Worm (Caenorhabditis elegans) whole organism, young adult: Measurements from ENCODE around the gene let-756.
A peak's percentile ranks its signal among the peaks of the same experiment; 100 is the strongest.

Experiments
- B0035.1 ChIP-seq: sonication (generic microtip); optimal IDR thresholded peaks from 2 replicates; lab custom pipeline; 2016; ENCODE audit warnings: missing genetic modification characterization, mild to moderate bottlenecking, missing compliant biosample characterization, missing genotype, missing genetic modification reagents
- B0336.3 ChIP-seq: fragments of 200-800 bp; sonication (Bioruptor generic); IDR thresholded peaks from 2 replicates; pipeline ENCODE4 v1.3.6; 2022; ENCODE audit warnings: missing genetic modification characterization, missing compliant biosample characterization
- F22D6.2 ChIP-seq: sonication (generic microtip); optimal IDR thresholded peaks from 2 replicates; lab custom pipeline; 2016; ENCODE audit warnings: mild to moderate bottlenecking, missing genetic modification characterization, missing compliant biosample characterization
- K12H6.12 ChIP-seq: fragments of 200-800 bp; sonication (Bioruptor generic); optimal IDR thresholded peaks from 2 replicates; lab custom pipeline; 2018; ENCODE audit warnings: mild to moderate bottlenecking, missing genetic modification characterization, missing compliant biosample characterization
- T26A5.8 ChIP-seq: sonication (generic microtip); optimal IDR thresholded peaks from 2 replicates; lab custom pipeline; 2016; ENCODE audit warnings: missing genetic modification characterization, missing compliant biosample characterization
- Y53F4B.3 ChIP-seq: fragments of 200-800 bp; sonication (Bioruptor generic); IDR thresholded peaks from 2 replicates; pipeline ENCODE4 v1.3.6; 2022; ENCODE audit warnings: missing genetic modification reagents, missing genetic modification characterization, missing compliant biosample characterization
- Y53G8AR.9 ChIP-seq: fragments of 200-800 bp; sonication (Bioruptor generic); conservative IDR thresholded peaks from 2 replicates; pipeline ENCODE4 v1.3.6; 2022; ENCODE audit warnings: missing genetic modification reagents, missing genetic modification characterization, missing compliant biosample characterization
- Y56A3A.18 ChIP-seq: fragments of 200-800 bp; sonication (Bioruptor generic); IDR thresholded peaks from 2 replicates; pipeline ENCODE4 v1.3.6; 2022; ENCODE audit warnings: missing genetic modification reagents, missing genetic modification characterization, missing compliant biosample characterization
- Y95B8A.8 ChIP-seq: fragments of 200-800 bp; sonication (Bioruptor generic); IDR thresholded peaks from 2 replicates; pipeline ENCODE4 v1.3.6; 2022; ENCODE audit warnings: missing genetic modification reagents, missing genetic modification characterization, missing compliant biosample characterization
- atf-7 ChIP-seq: sonication (generic microtip); optimal IDR thresholded peaks from 2 replicates; lab custom pipeline; 2017; ENCODE audit warnings: mild to moderate bottlenecking, missing genetic modification characterization, missing compliant biosample characterization
- athp-1 ChIP-seq: sonication (generic microtip); optimal IDR thresholded peaks from 2 replicates; lab custom pipeline; 2017; ENCODE audit warnings: mild to moderate bottlenecking, missing genetic modification characterization, missing compliant biosample characterization
- cebp-2 ChIP-seq: fragments of 200-800 bp; sonication (Bioruptor generic); IDR thresholded peaks from 2 replicates; pipeline ENCODE4 v1.3.6; 2022; ENCODE audit warnings: missing genetic modification characterization, missing compliant biosample characterization
- ceh-27 ChIP-seq: fragments of 200-800 bp; sonication (Bioruptor generic); optimal IDR thresholded peaks from 2 replicates; lab custom pipeline; 2018; ENCODE audit warnings: mild to moderate bottlenecking, missing genetic modification characterization, moderate library complexity, missing compliant biosample characterization
- ceh-58 ChIP-seq: fragments of 200-800 bp; sonication (Bioruptor generic); IDR thresholded peaks from 2 replicates; pipeline ENCODE4 v1.3.6; 2022; ENCODE audit warnings: missing genetic modification characterization, missing compliant biosample characterization
- chd-7 ChIP-seq: sonication (generic microtip); optimal IDR thresholded peaks from 2 replicates; lab custom pipeline; 2016; ENCODE audit warnings: mild to moderate bottlenecking, missing genetic modification characterization, moderate library complexity, missing compliant biosample characterization
- egl-44 ChIP-seq: fragments of 200-800 bp; sonication (Bioruptor generic); IDR thresholded peaks from 2 replicates; pipeline ENCODE4 v1.3.6; 2022; ENCODE audit warnings: missing genetic modification reagents, missing genetic modification characterization, missing compliant biosample characterization
- egrh-3 ChIP-seq: fragments of 200-800 bp; sonication (Bioruptor generic); IDR thresholded peaks from 2 replicates; pipeline ENCODE4 v1.3.6; 2022; ENCODE audit warnings: missing genetic modification reagents, missing genetic modification characterization, missing compliant biosample characterization
- ekl-4 ChIP-seq: fragments of 200-800 bp; sonication (Bioruptor generic); IDR thresholded peaks from 2 replicates; pipeline ENCODE4 v1.3.6; 2022; ENCODE audit warnings: missing genetic modification reagents, missing genetic modification characterization, missing compliant biosample characterization
- ets-4 ChIP-seq: fragments of 200-800 bp; sonication (Bioruptor generic); optimal IDR thresholded peaks from 2 replicates; lab custom pipeline; 2018; ENCODE audit warnings: mild to moderate bottlenecking, missing genetic modification characterization, missing compliant biosample characterization
- fkh-3 ChIP-seq: sonication (generic microtip); optimal IDR thresholded peaks from 2 replicates; lab custom pipeline; 2016; ENCODE audit warnings: mild to moderate bottlenecking, missing genetic modification characterization, missing compliant biosample characterization
- him-1 ChIP-seq: sonication (generic microtip); optimal IDR thresholded peaks from 2 replicates; lab custom pipeline; 2016; ENCODE audit warnings: missing genotype, missing genetic modification reagents, missing genetic modification characterization, missing compliant biosample characterization
- hlh-26 ChIP-seq: fragments of 200-800 bp; sonication (Bioruptor generic); conservative IDR thresholded peaks from 2 replicates; pipeline ENCODE4 v1.3.6; 2022; ENCODE audit warnings: missing genetic modification reagents, missing genetic modification characterization, missing compliant biosample characterization
- hmg-20 ChIP-seq: fragments of 200-800 bp; sonication (Bioruptor generic); IDR thresholded peaks from 2 replicates; pipeline ENCODE4 v1.3.6; 2022; ENCODE audit warnings: missing genetic modification reagents, missing genetic modification characterization, missing compliant biosample characterization
- let-607 ChIP-seq, 2 experiments: fragments of 200-800 bp in 1 of 2; sonication (Bioruptor generic) in 1 of 2; sonication (generic microtip) in 1 of 2; optimal IDR thresholded peaks; 2 replicates each; lab custom pipeline; 2016 to 2018; ENCODE audit warnings: mild to moderate bottlenecking in 2 of 2, missing compliant biosample characterization in 2 of 2, missing genetic modification characterization in 2 of 2, moderate library complexity in 2 of 2, missing genotype in 1 of 2
- lin-26 ChIP-seq: fragments of 200-800 bp; sonication (Bioruptor generic); IDR thresholded peaks from 2 replicates; pipeline ENCODE4 v1.3.6; 2022; ENCODE audit warnings: missing genetic modification reagents, missing genetic modification characterization, missing compliant biosample characterization
- lin-40 ChIP-seq: sonication (generic microtip); optimal IDR thresholded peaks from 2 replicates; lab custom pipeline; 2016; ENCODE audit warnings: missing genetic modification characterization, mild to moderate bottlenecking, missing compliant biosample characterization, missing genotype, missing genetic modification reagents
- lsy-27 ChIP-seq: sonication (generic microtip); optimal IDR thresholded peaks from 2 replicates; lab custom pipeline; 2017; ENCODE audit warnings: missing genetic modification characterization, mild to moderate bottlenecking, missing compliant biosample characterization, antibody characterized with exemption, missing genotype, borderline replicate concordance; ENCODE audit not compliant: insufficient read depth
- madf-10 ChIP-seq: sonication (generic microtip); optimal IDR thresholded peaks from 2 replicates; lab custom pipeline; 2016; ENCODE audit warnings: mild to moderate bottlenecking, missing genetic modification characterization, missing compliant biosample characterization
- madf-3 ChIP-seq: fragments of 200-800 bp; sonication (Bioruptor generic); IDR thresholded peaks from 2 replicates; pipeline ENCODE4 v1.3.6; 2022; ENCODE audit warnings: missing genetic modification reagents, missing genetic modification characterization, missing compliant biosample characterization
- mel-28 ChIP-seq: sonication (generic microtip); optimal IDR thresholded peaks from 2 replicates; lab custom pipeline; 2016; ENCODE audit warnings: borderline replicate concordance, mild to moderate bottlenecking, missing genetic modification characterization, missing compliant biosample characterization
- mes-4 ChIP-seq: sonication (generic microtip); optimal IDR thresholded peaks from 2 replicates; lab custom pipeline; 2016; ENCODE audit warnings: missing genotype, missing genetic modification characterization, missing compliant biosample characterization
- nfyb-1 ChIP-seq: fragments of 200-800 bp; sonication (Bioruptor generic); IDR thresholded peaks from 2 replicates; pipeline ENCODE4 v1.3.6; 2022; ENCODE audit warnings: missing genetic modification reagents, missing genetic modification characterization, missing compliant biosample characterization
- nhr-120 ChIP-seq: fragments of 200-800 bp; sonication (Bioruptor generic); IDR thresholded peaks from 2 replicates; pipeline ENCODE4 v1.3.6; 2022; ENCODE audit warnings: missing genetic modification characterization, missing compliant biosample characterization
- nhr-179 ChIP-seq: sonication (generic microtip); optimal IDR thresholded peaks from 2 replicates; lab custom pipeline; 2016; ENCODE audit warnings: mild to moderate bottlenecking, missing genetic modification characterization, missing compliant biosample characterization
- nhr-80 ChIP-seq: sonication (generic microtip); optimal IDR thresholded peaks from 2 replicates; lab custom pipeline; 2016; ENCODE audit warnings: missing genetic modification characterization, missing compliant biosample characterization
- nhr-90 ChIP-seq: sonication (generic microtip); optimal IDR thresholded peaks from 2 replicates; lab custom pipeline; 2016; ENCODE audit warnings: missing genotype, mild to moderate bottlenecking, missing genetic modification characterization, missing compliant biosample characterization
- pbrm-1 ChIP-seq: fragments of 200-800 bp; sonication (Bioruptor generic); IDR thresholded peaks from 2 replicates; pipeline ENCODE4 v1.3.6; 2022; ENCODE audit warnings: missing genetic modification reagents, missing genetic modification characterization, missing compliant biosample characterization
- repo-1 ChIP-seq: sonication (generic microtip); optimal IDR thresholded peaks from 2 replicates; lab custom pipeline; 2017; ENCODE audit warnings: mild to moderate bottlenecking, missing genetic modification characterization, missing compliant biosample characterization
- sdz-38 ChIP-seq: sonication (generic microtip); optimal IDR thresholded peaks from 2 replicates; lab custom pipeline; 2016; ENCODE audit warnings: missing genotype, missing genetic modification characterization, missing compliant biosample characterization
- sea-2 ChIP-seq: fragments of 200-800 bp; sonication (Bioruptor generic); IDR thresholded peaks from 2 replicates; pipeline ENCODE4 v1.3.6; 2022; ENCODE audit warnings: missing genetic modification characterization, missing compliant biosample characterization
- tlf-1 ChIP-seq: fragments of 200-800 bp; sonication (Bioruptor generic); optimal IDR thresholded peaks from 2 replicates; lab custom pipeline; 2018; ENCODE audit warnings: mild to moderate bottlenecking, missing genetic modification characterization, missing compliant biosample characterization
- xnd-1 ChIP-seq: sonication (generic microtip); optimal IDR thresholded peaks from 2 replicates; lab custom pipeline; 2016; ENCODE audit warnings: missing genotype, missing genetic modification reagents, missing genetic modification characterization, missing compliant biosample characterization
- zim-3 ChIP-seq: sonication (generic microtip); optimal IDR thresholded peaks from 2 replicates; lab custom pipeline; 2017; ENCODE audit warnings: mild to moderate bottlenecking, missing genetic modification characterization, moderate library complexity, missing compliant biosample characterization
- ztf-3 ChIP-seq: fragments of 200-800 bp; sonication (Bioruptor generic); optimal IDR thresholded peaks from 2 replicates; lab custom pipeline; 2018; ENCODE audit warnings: mild to moderate bottlenecking, missing genetic modification characterization, missing compliant biosample characterization
- ztf-6 ChIP-seq: fragments of 200-800 bp; sonication (Bioruptor generic); IDR thresholded peaks from 2 replicates; pipeline ENCODE4 v1.3.6; 2022; ENCODE audit warnings: missing genetic modification reagents, missing genetic modification characterization, missing compliant biosample characterization

The let-756 gene

DNA sequence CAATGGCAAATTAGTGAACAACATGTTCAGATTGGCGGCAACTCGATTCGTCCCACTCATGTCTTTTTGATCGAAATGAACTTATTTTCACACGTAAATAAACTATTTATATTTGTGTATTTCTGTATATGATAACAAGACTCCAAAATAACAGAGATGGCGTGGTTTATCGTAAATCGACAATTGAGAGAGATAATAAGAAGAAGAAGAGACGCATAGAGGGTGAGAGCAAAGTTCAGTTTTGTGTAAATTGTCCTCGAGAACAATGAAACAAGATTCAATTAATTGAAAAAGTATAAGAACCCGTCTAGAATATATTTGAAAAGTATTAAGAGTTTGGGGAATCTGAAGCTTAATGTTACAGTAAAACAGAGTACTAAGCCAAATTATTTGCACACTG is 4.5 kb downstream of the let-756 start:
- TF ChIP-seq K12H6.12 (no peak), mel-28 (tag; lab: Kevin White, UChicago) (no peak), egrh-3 (GFP tag; lab: Robert Waterston, UW) (no peak), ekl-4 (no peak), ets-4 (GFP tag; lab: Kevin White, UChicago) (no peak), nhr-80 (tag; lab: Kevin White, UChicago) (peak; percentile 3)

DNA sequence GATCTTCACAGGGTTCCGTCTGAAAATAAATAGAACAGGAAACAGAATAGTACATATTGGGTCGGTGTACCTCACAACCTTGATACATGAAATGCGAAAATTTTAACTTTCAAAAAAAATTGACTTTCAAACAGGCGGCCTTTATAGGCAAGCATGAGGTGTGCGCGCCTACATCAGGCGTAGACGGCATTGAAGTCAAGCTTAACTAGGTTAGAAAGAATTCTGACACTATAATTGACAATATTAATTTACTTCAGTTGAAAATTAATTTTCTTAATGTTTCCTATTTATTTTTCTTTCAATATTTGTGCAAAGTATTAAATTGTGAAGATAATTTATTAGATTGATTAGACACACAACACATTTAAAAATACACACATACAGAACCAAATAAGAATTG is 5.0 kb downstream of the let-756 start, which contains the start of gene C05D11.5:
C05D11.5 (minus strand) TSS at position 101 of the 400 bp plus-strand sequence.
- no peak for TF ChIP-seq madf-10 (tag; lab: Kevin White, UChicago)
- TF ChIP-seq K12H6.12: no peak
- TF ChIP-seq egrh-3 (GFP tag; lab: Robert Waterston, UW): no peak
- no peak for TF ChIP-seq zim-3
- TF ChIP-seq F22D6.2: no peak
- TF ChIP-seq sea-2 (GFP tag; lab: Robert Waterston, UW): no peak
- no peak for TF ChIP-seq mes-4
- TF ChIP-seq Y56A3A.18 (GFP tag; lab: Robert Waterston, UW): no peak
- TF ChIP-seq hmg-20 (GFP tag; lab: Robert Waterston, UW): no peak
- no peak for TF ChIP-seq chd-7 (tag; lab: Kevin White, UChicago)
- no peak for TF ChIP-seq ztf-6
- TF ChIP-seq ceh-58 (GFP tag; lab: Robert Waterston, UW): no peak
- no peak for TF ChIP-seq atf-7 (tag; lab: Kevin White, UChicago)
- TF ChIP-seq Y95B8A.8 (GFP tag; lab: Robert Waterston, UW): no peak
- TF ChIP-seq T26A5.8: no peak

DNA sequence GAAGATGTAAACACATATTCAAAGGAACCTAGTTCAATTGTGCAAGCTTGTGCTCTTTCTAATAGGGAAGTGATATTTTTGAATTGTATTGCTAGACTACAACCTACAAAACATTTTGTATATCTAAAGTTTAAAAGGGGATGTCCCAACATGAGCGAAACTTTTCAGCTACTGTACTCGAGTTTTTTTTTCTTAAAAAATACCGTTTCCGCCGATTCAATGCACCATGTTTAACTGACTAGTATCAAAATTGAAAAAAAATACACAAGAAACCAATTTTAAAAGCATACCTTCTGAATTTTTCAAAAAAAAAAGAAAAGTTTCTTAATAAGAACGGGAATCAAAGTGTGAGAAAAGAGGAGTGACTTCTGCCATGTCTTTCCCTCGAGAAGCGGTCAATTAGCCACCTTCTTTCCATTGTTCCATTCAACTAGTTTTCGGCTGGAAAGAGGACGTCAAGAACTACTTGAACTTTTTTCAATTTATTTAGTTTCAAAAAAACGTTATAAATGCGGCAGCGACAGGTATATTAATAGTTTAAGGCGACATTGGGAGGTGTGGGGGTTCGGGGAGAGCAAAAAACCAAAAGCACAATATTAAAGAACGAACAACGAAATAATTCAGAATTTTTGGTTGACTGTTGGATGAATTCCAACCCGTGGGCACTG is 8.5 kb downstream of the let-756 start, which contains the start of gene nas-4:
nas-4 (minus strand) TSS at position 351 of the 668 bp plus-strand sequence.
- 0 out of 2 replicates have a peak, but pooled peaks have one; percentile 70 for TF ChIP-seq madf-3 (GFP tag; lab: Robert Waterston, UW)
- 0 out of 2 replicates have a peak, but pooled peaks have one; percentile 55 for TF ChIP-seq B0336.3 (GFP tag; lab: Robert Waterston, UW)
- TF ChIP-seq athp-1 (tag; lab: Kevin White, UChicago): peak; percentile 64
- 0 out of 2 replicates have a peak, but pooled peaks have one; percentile 18 for TF ChIP-seq egl-44
- TF ChIP-seq ztf-6: no peak
- TF ChIP-seq lsy-27 (tag; lab: Kevin White, UChicago): no peak
- TF ChIP-seq fkh-3 (tag; lab: Kevin White, UChicago): peak; percentile 22
- peak; percentile 59; the same call in 1 of the 2 replicates for TF ChIP-seq Y53G8AR.9 (GFP tag; lab: Robert Waterston, UW)
- peak; percentile 5; the same call in 1 of the 2 replicates for TF ChIP-seq cebp-2 (GFP tag; lab: Robert Waterston, UW)
- TF ChIP-seq Y53F4B.3: no peak
- TF ChIP-seq nhr-90 (tag; lab: Kevin White, UChicago): peak; percentile 35
- TF ChIP-seq mel-28 (tag; lab: Kevin White, UChicago): peak; percentile 29
- peak; percentile 80 for TF ChIP-seq lin-26 (GFP tag; lab: Robert Waterston, UW)
- peak; percentile 20; the same call in 1 of the 2 replicates for TF ChIP-seq Y56A3A.18 (GFP tag; lab: Robert Waterston, UW)
- 0 out of 2 replicates have a peak, but pooled peaks have one; percentile 5 for TF ChIP-seq nhr-120
- peak; percentile 60 for TF ChIP-seq repo-1 (tag; lab: Kevin White, UChicago)
- peak; percentile 35 for TF ChIP-seq ceh-27 (GFP tag; lab: Kevin White, UChicago)
- TF ChIP-seq nfyb-1 (GFP tag; lab: Robert Waterston, UW): peak; percentile 69
- TF ChIP-seq hlh-26 (GFP tag; lab: Robert Waterston, UW): no peak
- peak; percentile 55 for TF ChIP-seq him-1 (tag; lab: Kevin White, UChicago)
- peak; percentile 24 for TF ChIP-seq tlf-1 (GFP tag; lab: Kevin White, UChicago)
- no peak for TF ChIP-seq sdz-38 (tag; lab: Kevin White, UChicago)
- no peak for TF ChIP-seq ztf-3 (GFP tag; lab: Kevin White, UChicago)
- TF ChIP-seq xnd-1 (tag; lab: Kevin White, UChicago): no peak
- peak; percentile 29 for TF ChIP-seq lin-40 (tag; lab: Kevin White, UChicago)
- peak; percentile 14 for TF ChIP-seq nhr-179
- peak; percentile 75 for TF ChIP-seq B0035.1
- TF ChIP-seq madf-10 (tag; lab: Kevin White, UChicago): no peak
- TF ChIP-seq pbrm-1 (GFP tag; lab: Robert Waterston, UW): 0 out of 2 replicates have a peak, but pooled peaks have one; percentile 25
- peak in 1 of 2 experiments; percentile 13 for TF ChIP-seq let-607 (tag; optimal IDR thresholded peaks at IDR 0.05; lab: Kevin White, UChicago)
